Worm (Caenorhabditis elegans) whole organism, midembryonic: ENCODE results near the gene C49F5.8.

Source experiments
- ref-1 ChIP-seq: fragments of 200-800 bp; sonication (Bioruptor generic); conservative IDR thresholded peaks from 2 replicates; pipeline ENCODE4 v1.3.6; 2022; ENCODE audit warnings: missing genetic modification reagents, missing genetic modification characterization, missing compliant biosample characterization
- tab-1 ChIP-seq: fragments of 200-800 bp; sonication (Bioruptor generic); IDR thresholded peaks from 2 replicates; pipeline ENCODE4 v1.3.6; 2022; ENCODE audit warnings: missing genetic modification characterization, missing compliant biosample characterization
- ztf-23 ChIP-seq: fragments of 200-800 bp; sonication (Bioruptor generic); IDR thresholded peaks from 2 replicates; pipeline ENCODE4 v1.3.6; 2022; ENCODE audit warnings: missing genetic modification reagents, missing genetic modification characterization, missing compliant biosample characterization

- TF ChIP-seq tab-1 (GFP tag; lab: Robert Waterston, UW) (no peak), ztf-23 (GFP tag; lab: Robert Waterston, UW) (no peak), ref-1 (GFP tag; lab: Robert Waterston, UW) (no peak)
These were observed 23.7 kb downstream of the C49F5.8 start, which contains the start of gene C49F5.3 for ce11 chrX:11983576-11984061.
